Worm (Caenorhabditis elegans): ENCODE data around the gene T09F3.2.

ce11 chrII:10421941-10422340 lies 31.0 kb downstream of the T09F3.2 start, which contains the start of gene frpr-21:
- TF ChIP-seq flt-1 (GFP tag; IDR thresholded peaks at IDR 0.05) = no peak
- TF ChIP-seq ztf-29 (GFP tag; IDR thresholded peaks at IDR 0.05) = no peak
- TF ChIP-seq klf-2 (GFP tag; conservative IDR thresholded peaks at IDR 0.05) = no peak

All from whole organism, midembryonic.